Worm (Caenorhabditis elegans): ENCODE data around the gene ceh-1.
A peak's percentile ranks its signal among the peaks of the same experiment; 100 is the strongest.

ceh-1 gene

DNA sequence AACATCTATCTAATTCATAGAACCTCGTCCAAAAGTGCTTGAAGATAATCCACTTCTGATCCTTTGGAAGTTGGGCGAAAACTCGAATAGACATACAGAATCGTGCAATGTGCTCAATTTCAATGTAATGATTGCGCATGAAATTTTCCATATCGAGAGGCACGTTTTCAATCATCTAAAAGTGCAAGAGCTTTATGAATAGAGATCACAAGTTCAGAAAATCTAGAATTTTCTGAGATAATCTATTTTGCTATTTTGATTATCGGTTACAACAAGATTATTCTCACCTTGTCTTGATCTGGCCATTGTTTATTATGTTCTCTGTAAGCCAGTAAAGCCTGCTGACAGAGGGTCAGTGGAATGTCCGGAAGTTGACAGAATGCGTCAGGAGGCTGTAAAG is 3.6 kb upstream of the ceh-1 start:
- TF ChIP-seq F13H6.1 (tag; optimal IDR thresholded peaks at IDR 0.05) (no peak), gmeb-2 (tag; optimal IDR thresholded peaks at IDR 0.05) (no peak), sdc-2 (tag; optimal IDR thresholded peaks at IDR 0.05) (no peak), K02D7.2 (tag; optimal IDR thresholded peaks at IDR 0.05) (no peak), pqm-1 (tag; optimal IDR thresholded peaks at IDR 0.05) (no peak), mec-3 (tag; optimal IDR thresholded peaks at IDR 0.05; ENCODE audit: borderline replicate concordance) (no peak), ceh-22 (tag; optimal IDR thresholded peaks at IDR 0.05) (no peak), fax-1 (tag; optimal IDR thresholded peaks at IDR 0.05) (no peak), che-1 (tag; optimal IDR thresholded peaks at IDR 0.05) (no peak), fkh-10 (GFP tag; optimal IDR thresholded peaks at IDR 0.05) (no peak), elt-2 (tag; optimal IDR thresholded peaks at IDR 0.05) (no peak), unc-3 (GFP tag; conservative IDR thresholded peaks at IDR 0.05) (no peak), unc-3 (tag; optimal IDR thresholded peaks at IDR 0.05) (no peak), hlh-13 (GFP tag; optimal IDR thresholded peaks at IDR 0.05) (no peak), eyg-1 (tag; optimal IDR thresholded peaks at IDR 0.05) (no peak), nhr-232 (tag; optimal IDR thresholded peaks at IDR 0.05) (no peak), ztf-16 (tag; optimal IDR thresholded peaks at IDR 0.05) (no peak), tbx-2 (tag; optimal IDR thresholded peaks at IDR 0.05) (no peak), ceh-9 (tag; optimal IDR thresholded peaks at IDR 0.05) (no peak), ets-4 (tag; optimal IDR thresholded peaks at IDR 0.05) (no peak), ceh-19 (GFP tag; optimal IDR thresholded peaks at IDR 0.05) (no peak)

DNA sequence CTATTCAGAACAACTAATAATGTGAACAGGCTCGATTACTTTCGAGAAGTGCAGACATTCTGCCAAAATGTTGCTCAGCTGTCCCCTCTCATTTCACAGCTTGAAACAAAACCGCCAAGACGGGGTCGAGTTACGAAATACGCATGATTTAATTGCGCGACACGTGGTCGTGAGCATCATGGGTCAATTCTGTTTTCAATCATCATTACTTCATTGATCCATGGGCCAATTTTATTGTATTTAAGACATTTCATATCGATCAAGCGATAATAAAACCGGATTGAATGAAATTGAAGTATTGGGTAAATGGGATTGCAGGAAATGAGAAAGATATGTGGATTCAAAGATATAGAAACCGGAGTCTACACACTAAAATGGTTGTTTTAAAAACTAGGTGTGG is 1.0 kb downstream of the ceh-1 start:
- TF ChIP-seq unc-42 (tag; optimal IDR thresholded peaks at IDR 0.05) (peak; percentile 2), ref-2 (tag; optimal IDR thresholded peaks at IDR 0.05) (no peak)

DNA sequence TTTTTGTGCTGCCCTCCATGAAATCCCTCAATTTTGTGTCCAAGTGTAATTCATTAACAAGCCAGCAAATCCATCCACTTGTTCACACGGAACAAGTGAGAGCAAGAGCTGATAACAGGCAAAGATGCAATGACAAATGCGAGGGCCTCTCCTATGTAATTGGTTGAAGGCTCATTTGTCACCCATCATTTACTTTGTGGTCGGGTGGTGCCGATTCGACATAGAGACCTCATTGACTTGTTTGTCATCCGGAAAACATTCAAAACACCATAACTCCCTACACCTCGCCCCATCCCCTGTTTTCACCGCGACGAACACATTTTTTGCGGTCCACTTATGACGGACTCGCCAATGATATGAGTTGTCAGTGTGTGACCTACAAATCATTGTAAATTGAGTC is 2.5 kb downstream of the ceh-1 start:
- no peak for TF ChIP-seq ztf-16 (tag; optimal IDR thresholded peaks at IDR 0.05)
- no peak for TF ChIP-seq pax-1 (tag; optimal IDR thresholded peaks at IDR 0.05)
- TF ChIP-seq ets-4 (tag; optimal IDR thresholded peaks at IDR 0.05) = no peak
- TF ChIP-seq lim-6 (tag; optimal IDR thresholded peaks at IDR 0.05) = no peak
- TF ChIP-seq pqm-1 (tag; optimal IDR thresholded peaks at IDR 0.05) = no peak
- no peak for TF ChIP-seq sox-4 (tag; optimal IDR thresholded peaks at IDR 0.05)
- no peak for TF ChIP-seq ceh-30 (tag; optimal IDR thresholded peaks at IDR 0.05)
- no peak for TF ChIP-seq zip-5 (tag; optimal IDR thresholded peaks at IDR 0.05)
- TF ChIP-seq ttx-3 (tag; optimal IDR thresholded peaks at IDR 0.05) = no peak

DNA sequence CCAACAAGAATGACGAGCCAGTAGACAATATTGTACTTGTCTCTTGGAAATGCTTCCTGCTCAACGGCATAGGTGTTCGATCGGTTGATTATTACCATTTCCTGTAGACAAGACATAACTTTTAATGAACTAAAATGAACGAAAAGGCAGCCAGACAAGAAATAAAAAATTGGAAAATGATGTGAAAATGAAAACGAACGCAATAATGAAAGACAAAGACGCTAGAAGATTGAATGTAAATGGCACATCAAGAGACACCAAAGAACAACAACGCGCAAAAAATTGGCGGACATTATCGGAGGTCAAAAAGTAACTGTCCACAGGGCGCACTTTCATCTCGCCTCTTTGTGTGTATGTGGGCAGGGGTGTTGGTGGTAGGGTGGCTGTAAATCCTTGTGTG is 4.9 kb downstream of the ceh-1 start, which contains the start of gene ent-5:
TSS of gene ent-5 (minus strand) at position 101 of the 400 bp plus-strand sequence.
- TF ChIP-seq rnt-1 (tag; optimal IDR thresholded peaks at IDR 0.05) (no peak), hlh-6 (tag; optimal IDR thresholded peaks at IDR 0.05) (no peak), ztf-16 (tag; optimal IDR thresholded peaks at IDR 0.05) (no peak), tbx-7 (tag; optimal IDR thresholded peaks at IDR 0.05) (no peak), ref-2 (tag; optimal IDR thresholded peaks at IDR 0.05) (no peak), ceh-19 (GFP tag; optimal IDR thresholded peaks at IDR 0.05) (no peak), odd-2 (tag; optimal IDR thresholded peaks at IDR 0.05) (no peak), nhr-232 (tag; optimal IDR thresholded peaks at IDR 0.05) (no peak), eyg-1 (tag; optimal IDR thresholded peaks at IDR 0.05) (no peak), ceh-30 (tag; optimal IDR thresholded peaks at IDR 0.05) (no peak), pqm-1 (tag; optimal IDR thresholded peaks at IDR 0.05) (no peak), ceh-9 (tag; optimal IDR thresholded peaks at IDR 0.05) (no peak), Y22D7AL.16 (tag; optimal IDR thresholded peaks at IDR 0.05) (no peak), nfya-1 (tag; optimal IDR thresholded peaks at IDR 0.05) (no peak), ceh-24 (tag; optimal IDR thresholded peaks at IDR 0.05) (no peak), unc-55 (GFP tag; optimal IDR thresholded peaks at IDR 0.05) (no peak)

DNA sequence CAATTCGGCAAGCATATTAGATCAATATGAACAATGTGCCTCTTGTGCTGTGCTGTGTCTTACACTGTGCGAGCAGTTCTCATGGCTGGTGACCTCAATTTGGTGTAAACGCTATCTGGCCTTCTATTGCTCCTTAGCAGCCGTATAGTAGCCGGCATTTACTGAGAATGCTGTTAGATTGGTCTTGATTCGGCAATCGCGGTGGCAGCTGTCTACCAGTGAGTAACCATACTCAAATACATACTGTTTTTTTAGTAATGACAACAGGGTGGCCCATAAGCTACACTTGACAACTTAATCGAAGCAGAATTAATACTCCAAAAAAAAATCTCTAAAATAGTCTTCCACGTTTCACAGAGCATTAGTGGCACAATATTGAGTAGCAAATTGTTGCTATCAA is 6.9 kb downstream of the ceh-1 start, which contains the start of gene C46C11.4:
TSS of gene C46C11.4 (minus strand) at position 101 of the 400 bp plus-strand sequence.
- no peak for TF ChIP-seq pha-2 (tag; optimal IDR thresholded peaks at IDR 0.05)
- TF ChIP-seq ceh-6 (GFP tag; optimal IDR thresholded peaks at IDR 0.05) = no peak
- TF ChIP-seq ceh-9 (tag; optimal IDR thresholded peaks at IDR 0.05) = no peak
- no peak for TF ChIP-seq gmeb-2 (tag; optimal IDR thresholded peaks at IDR 0.05)
- no peak for TF ChIP-seq K09A11.1 (tag; optimal IDR thresholded peaks at IDR 0.05; ENCODE audit: insufficient read depth)
- no peak for TF ChIP-seq pqm-1 (tag; optimal IDR thresholded peaks at IDR 0.05)
- TF ChIP-seq ceh-31 (tag; optimal IDR thresholded peaks at IDR 0.05) = no peak
- TF ChIP-seq fax-1 (tag; optimal IDR thresholded peaks at IDR 0.05) = no peak
- no peak for TF ChIP-seq hlh-8 (tag; optimal IDR thresholded peaks at IDR 0.05)
- TF ChIP-seq hlh-30 (tag; optimal IDR thresholded peaks at IDR 0.05; ENCODE audit: insufficient read depth) = no peak
- TF ChIP-seq ceh-48 (tag; optimal IDR thresholded peaks at IDR 0.05) = no peak
- no peak for TF ChIP-seq unc-86 (tag; optimal IDR thresholded peaks at IDR 0.05)
- TF ChIP-seq T23F11.4 (GFP tag; optimal IDR thresholded peaks at IDR 0.05) = no peak
- TF ChIP-seq ref-2 (tag; optimal IDR thresholded peaks at IDR 0.05) = no peak
- TF ChIP-seq sox-2 (GFP tag; IDR thresholded peaks at IDR 0.05) = no peak
- no peak for TF ChIP-seq K02D7.2 (tag; optimal IDR thresholded peaks at IDR 0.05)

Measured in whole organism, late embryonic.